Worm (Caenorhabditis elegans): ENCODE measurements around the gene T04C10.3.

The T04C10.3 gene

DNA sequence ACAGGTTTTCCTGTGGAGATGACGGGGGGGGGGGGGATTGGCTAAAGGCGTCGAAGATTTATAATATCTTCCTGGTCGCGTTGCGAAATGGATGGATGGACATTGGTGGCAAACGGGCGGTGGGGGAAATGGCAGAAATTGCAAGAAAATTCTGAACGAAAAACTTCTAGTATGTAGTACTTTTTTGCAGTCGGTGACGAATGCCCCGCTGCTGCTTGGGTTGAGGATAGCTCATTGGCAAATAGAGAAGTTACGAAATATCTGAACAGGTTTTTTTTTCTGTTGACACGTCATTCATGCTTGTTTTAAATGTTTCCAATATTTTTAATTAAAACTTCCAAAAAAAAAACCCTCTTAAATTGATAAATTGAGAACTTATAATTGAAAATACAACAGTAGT lies 7.3 kb downstream of the T04C10.3 start:
- TF ChIP-seq cog-1 (tag; optimal IDR thresholded peaks at IDR 0.05) = no peak
- TF ChIP-seq klf-2 (GFP tag; conservative IDR thresholded peaks at IDR 0.05) = no peak
- TF ChIP-seq tab-1 (GFP tag; IDR thresholded peaks at IDR 0.05) = no peak
- TF ChIP-seq ref-1 (GFP tag; conservative IDR thresholded peaks at IDR 0.05) = no peak
- no peak for TF ChIP-seq ztf-29 (GFP tag; IDR thresholded peaks at IDR 0.05)
- TF ChIP-seq T22C8.4 (GFP tag; IDR thresholded peaks at IDR 0.05) = no peak
- no peak for TF ChIP-seq ztf-23 (GFP tag; IDR thresholded peaks at IDR 0.05)
- TF ChIP-seq flt-1 (GFP tag; IDR thresholded peaks at IDR 0.05) = no peak
- no peak for TF ChIP-seq med-1 (GFP tag; optimal IDR thresholded peaks at IDR 0.05; ENCODE audit: insufficient read depth)

DNA sequence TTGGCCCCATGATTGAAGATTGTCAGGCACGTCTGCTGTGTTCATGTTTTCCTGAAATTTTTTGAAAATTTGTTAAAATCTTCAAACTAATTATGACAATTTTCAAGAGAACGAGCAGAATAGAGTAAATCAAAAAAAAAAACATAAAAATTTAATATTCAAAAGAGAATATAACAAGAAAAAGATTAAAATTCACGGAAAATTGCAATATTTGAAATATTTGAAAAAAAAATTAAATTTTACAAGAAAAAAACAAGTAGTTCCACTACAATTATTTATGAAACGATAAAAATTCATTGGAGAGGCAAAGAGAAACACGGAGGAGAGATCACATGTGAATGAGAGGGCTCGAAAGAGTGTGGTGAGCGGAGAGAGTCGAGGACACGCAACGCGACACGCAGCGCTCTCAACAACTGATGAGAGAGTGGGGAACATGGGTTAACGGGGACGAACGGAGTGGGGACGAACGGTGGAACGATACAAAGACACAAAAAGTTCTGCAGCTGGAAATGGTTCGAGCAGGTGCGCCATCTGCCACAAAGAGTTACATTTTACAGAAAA lies 12.4 kb downstream of the T04C10.3 start, which contains the start of gene mbk-1:
TSS of gene mbk-1 (minus strand) at position 51 of the 561 bp plus-strand sequence.
- TF ChIP-seq flt-1 (GFP tag; IDR thresholded peaks at IDR 0.05) (no peak), cog-1 (tag; optimal IDR thresholded peaks at IDR 0.05) (peak; percentile 65), klf-2 (GFP tag; conservative IDR thresholded peaks at IDR 0.05) (no peak)

ce11 chrX:14828766-14829165 lies 16.6 kb downstream of the T04C10.3 start:
- TF ChIP-seq T22C8.4 (GFP tag; IDR thresholded peaks at IDR 0.05) = no peak
- TF ChIP-seq klf-2 (GFP tag; conservative IDR thresholded peaks at IDR 0.05) = no peak
- no peak for TF ChIP-seq cog-1 (tag; optimal IDR thresholded peaks at IDR 0.05)
- TF ChIP-seq ref-1 (GFP tag; conservative IDR thresholded peaks at IDR 0.05) = no peak
- TF ChIP-seq flt-1 (GFP tag; IDR thresholded peaks at IDR 0.05) = no peak
- no peak for TF ChIP-seq ztf-23 (GFP tag; IDR thresholded peaks at IDR 0.05)
- no peak for TF ChIP-seq tab-1 (GFP tag; IDR thresholded peaks at IDR 0.05)
- no peak for TF ChIP-seq ztf-29 (GFP tag; IDR thresholded peaks at IDR 0.05)
- no peak for TF ChIP-seq med-1 (GFP tag; optimal IDR thresholded peaks at IDR 0.05; ENCODE audit: insufficient read depth)

DNA sequence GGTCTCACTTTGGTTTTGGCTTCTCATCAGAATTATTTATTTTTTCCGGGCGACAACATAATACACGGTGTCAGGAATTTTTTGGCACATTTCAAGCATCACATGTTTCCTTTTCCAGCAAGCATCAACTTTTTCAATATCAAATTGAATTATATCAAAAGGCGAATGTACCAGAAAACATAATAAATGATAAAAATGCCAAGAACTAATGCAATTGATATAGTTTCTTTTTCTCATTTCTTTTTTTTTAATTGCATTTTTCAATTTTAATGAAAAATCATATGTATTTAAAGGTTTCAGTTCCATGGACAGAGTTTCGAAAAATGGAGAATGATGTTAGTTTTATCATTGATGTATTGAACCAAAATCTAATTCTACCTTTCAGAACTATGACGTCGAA lies 19.4 kb downstream of the T04C10.3 start, which contains the start of gene dpf-2:
TSS of gene dpf-2 (plus strand) at position 301 of the 400 bp plus-strand sequence.
- TF ChIP-seq med-1 (GFP tag; optimal IDR thresholded peaks at IDR 0.05; ENCODE audit: insufficient read depth) = no peak
- TF ChIP-seq T22C8.4 (GFP tag; IDR thresholded peaks at IDR 0.05) = no peak
- no peak for TF ChIP-seq ztf-23 (GFP tag; IDR thresholded peaks at IDR 0.05)
- no peak for TF ChIP-seq klf-2 (GFP tag; conservative IDR thresholded peaks at IDR 0.05)
- no peak for TF ChIP-seq ref-1 (GFP tag; conservative IDR thresholded peaks at IDR 0.05)

- TF ChIP-seq tab-1 (GFP tag; IDR thresholded peaks at IDR 0.05) = no peak
- no peak for TF ChIP-seq cog-1 (tag; optimal IDR thresholded peaks at IDR 0.05)
- no peak for TF ChIP-seq flt-1 (GFP tag; IDR thresholded peaks at IDR 0.05)
- TF ChIP-seq ztf-29 (GFP tag; IDR thresholded peaks at IDR 0.05) = no peak
- no peak for TF ChIP-seq med-1 (GFP tag; optimal IDR thresholded peaks at IDR 0.05; ENCODE audit: insufficient read depth)
- TF ChIP-seq ztf-23 (GFP tag; IDR thresholded peaks at IDR 0.05) = no peak
- TF ChIP-seq klf-2 (GFP tag; conservative IDR thresholded peaks at IDR 0.05) = no peak
- no peak for TF ChIP-seq T22C8.4 (GFP tag; IDR thresholded peaks at IDR 0.05)
- TF ChIP-seq ref-1 (GFP tag; conservative IDR thresholded peaks at IDR 0.05) = no peak
Observed at ce11 chrX:14838339-14838738, 26.2 kb downstream of the T04C10.3 start.

ce11 chrX:14841030-14841429 lies 28.9 kb downstream of the T04C10.3 start:
- TF ChIP-seq flt-1 (GFP tag; IDR thresholded peaks at IDR 0.05) (peak; percentile 47; the same call in 1 of the 2 replicates), cog-1 (tag; optimal IDR thresholded peaks at IDR 0.05) (peak; percentile 75), ztf-29 (GFP tag; IDR thresholded peaks at IDR 0.05) (0 out of 2 replicates have a peak, but pooled peaks have one; percentile 7), T22C8.4 (GFP tag; IDR thresholded peaks at IDR 0.05) (no peak), ref-1 (GFP tag; conservative IDR thresholded peaks at IDR 0.05) (no peak), ztf-23 (GFP tag; IDR thresholded peaks at IDR 0.05) (0 out of 2 replicates have a peak, but pooled peaks have one; percentile 42)

ce11 chrX:14842846-14843369 lies 30.7 kb downstream of the T04C10.3 start:
- no peak for TF ChIP-seq ref-1 (GFP tag; conservative IDR thresholded peaks at IDR 0.05)
- TF ChIP-seq T22C8.4 (GFP tag; IDR thresholded peaks at IDR 0.05) = no peak
- TF ChIP-seq tab-1 (GFP tag; IDR thresholded peaks at IDR 0.05) = no peak
- TF ChIP-seq med-1 (GFP tag; optimal IDR thresholded peaks at IDR 0.05; ENCODE audit: insufficient read depth) = no peak
- no peak for TF ChIP-seq flt-1 (GFP tag; IDR thresholded peaks at IDR 0.05)
- TF ChIP-seq cog-1 (tag; optimal IDR thresholded peaks at IDR 0.05) = no peak
- TF ChIP-seq klf-2 (GFP tag; conservative IDR thresholded peaks at IDR 0.05) = no peak
- TF ChIP-seq ztf-29 (GFP tag; IDR thresholded peaks at IDR 0.05) = no peak
- TF ChIP-seq ztf-23 (GFP tag; IDR thresholded peaks at IDR 0.05) = no peak

ce11 chrX:14844481-14844880 lies 32.3 kb downstream of the T04C10.3 start:
- TF ChIP-seq klf-2 (GFP tag; conservative IDR thresholded peaks at IDR 0.05) (no peak), med-1 (GFP tag; optimal IDR thresholded peaks at IDR 0.05; ENCODE audit: insufficient read depth) (no peak), ztf-23 (GFP tag; IDR thresholded peaks at IDR 0.05) (no peak), cog-1 (tag; optimal IDR thresholded peaks at IDR 0.05) (no peak), flt-1 (GFP tag; IDR thresholded peaks at IDR 0.05) (no peak), tab-1 (GFP tag; IDR thresholded peaks at IDR 0.05) (no peak), ztf-29 (GFP tag; IDR thresholded peaks at IDR 0.05) (no peak), ref-1 (GFP tag; conservative IDR thresholded peaks at IDR 0.05) (no peak), T22C8.4 (GFP tag; IDR thresholded peaks at IDR 0.05) (no peak)

ce11 chrX:14845637-14846036 lies 33.5 kb downstream of the T04C10.3 start, which contains the start of gene egrh-1:
egrh-1 (plus strand) TSS chrX:14845937.
- TF ChIP-seq med-1 (GFP tag; optimal IDR thresholded peaks at IDR 0.05; ENCODE audit: insufficient read depth) = no peak
- no peak for TF ChIP-seq klf-2 (GFP tag; conservative IDR thresholded peaks at IDR 0.05)
- TF ChIP-seq cog-1 (tag; optimal IDR thresholded peaks at IDR 0.05) = no peak
- TF ChIP-seq T22C8.4 (GFP tag; IDR thresholded peaks at IDR 0.05) = no peak
- no peak for TF ChIP-seq ztf-29 (GFP tag; IDR thresholded peaks at IDR 0.05)
- TF ChIP-seq tab-1 (GFP tag; IDR thresholded peaks at IDR 0.05) = no peak
- no peak for TF ChIP-seq ztf-23 (GFP tag; IDR thresholded peaks at IDR 0.05)
- TF ChIP-seq ref-1 (GFP tag; conservative IDR thresholded peaks at IDR 0.05) = no peak
- TF ChIP-seq flt-1 (GFP tag; IDR thresholded peaks at IDR 0.05) = no peak

ce11 chrX:14849054-14849453 lies 36.9 kb downstream of the T04C10.3 start, which contains the start of gene acd-3:
acd-3 (plus strand) TSS chrX:14849275.
- TF ChIP-seq med-1 (GFP tag; optimal IDR thresholded peaks at IDR 0.05; ENCODE audit: insufficient read depth) = no peak
- TF ChIP-seq klf-2 (GFP tag; conservative IDR thresholded peaks at IDR 0.05) = no peak
- TF ChIP-seq flt-1 (GFP tag; IDR thresholded peaks at IDR 0.05) = no peak
- TF ChIP-seq cog-1 (tag; optimal IDR thresholded peaks at IDR 0.05) = no peak
- no peak for TF ChIP-seq T22C8.4 (GFP tag; IDR thresholded peaks at IDR 0.05)
- no peak for TF ChIP-seq tab-1 (GFP tag; IDR thresholded peaks at IDR 0.05)
- no peak for TF ChIP-seq ref-1 (GFP tag; conservative IDR thresholded peaks at IDR 0.05)
- no peak for TF ChIP-seq ztf-23 (GFP tag; IDR thresholded peaks at IDR 0.05)
- no peak for TF ChIP-seq ztf-29 (GFP tag; IDR thresholded peaks at IDR 0.05)
